Fruit fly (Drosophila melanogaster): Measurements from ENCODE around the gene CG5078.
A peak's percentile ranks its signal among the peaks of the same experiment; 100 is the strongest.

The CG5078 gene

dm6 chr3L:20509121-20509934 is 3.5 kb downstream of the CG5078 start (continued):
- TF ChIP-seq cad (GFP tag; optimal IDR thresholded peaks at IDR 0.05): no peak
- TF ChIP-seq Ets65A (GFP tag): peak; percentile 60
- TF ChIP-seq tll (GFP tag; optimal IDR thresholded peaks at IDR 0.05): no peak
- peak; percentile 74 for TF ChIP-seq CG15601 (tag; optimal IDR thresholded peaks at IDR 0.05)
- TF ChIP-seq CrebB (tag; optimal IDR thresholded peaks at IDR 0.05): no peak
- TF ChIP-seq CG2875 (GFP tag; optimal IDR thresholded peaks at IDR 0.05): peak; percentile 75
- 0 out of 2 replicates have a peak, but pooled peaks have one; percentile 22 for TF ChIP-seq CG4730 (GFP tag; IDR thresholded peaks at IDR 0.05)
- peak; percentile 75 for TF ChIP-seq phol (tag; optimal IDR thresholded peaks at IDR 0.05)
- TF ChIP-seq Dek (tag; optimal IDR thresholded peaks at IDR 0.05): peak; percentile 78
- peak; percentile 65 to 74 for TF ChIP-seq Trl (optimal IDR thresholded peaks at IDR 0.05)
- peak; percentile 66 for TF ChIP-seq Trl (GFP tag; optimal IDR thresholded peaks at IDR 0.05)
- TF ChIP-seq CG12104 (GFP tag; optimal IDR thresholded peaks at IDR 0.05): peak; percentile 77
- TF ChIP-seq zfh1 (GFP tag; IDR thresholded peaks at IDR 0.05): 0 out of 3 replicates have a peak, but pooled peaks have one; percentile 23
- TF ChIP-seq CG17612 (GFP tag; IDR thresholded peaks at IDR 0.05): no peak
- no peak for TF ChIP-seq h (optimal IDR thresholded peaks at IDR 0.05)
- TF ChIP-seq Dip2 (GFP tag; IDR thresholded peaks at IDR 0.05): no peak
- TF ChIP-seq al (GFP tag; IDR thresholded peaks at IDR 0.05): peak; percentile 53
- peak; percentile 47 for TF ChIP-seq en (GFP tag; optimal IDR thresholded peaks at IDR 0.05)
- no peak for TF ChIP-seq fd102C (GFP tag; optimal IDR thresholded peaks at IDR 0.05)
- TF ChIP-seq CG15073 (GFP tag; optimal IDR thresholded peaks at IDR 0.05): no peak
- TF ChIP-seq HmgD (GFP tag; optimal IDR thresholded peaks at IDR 0.05): no peak
- TF ChIP-seq CG14050 (GFP tag; IDR thresholded peaks at IDR 0.05): peak; percentile 26; the same call in 1 of the 3 replicates
- peak; percentile 55 for TF ChIP-seq Usf (GFP tag; optimal IDR thresholded peaks at IDR 0.05)
- TF ChIP-seq MTF-1 (GFP tag; optimal IDR thresholded peaks at IDR 0.05; ENCODE audit: borderline replicate concordance): no peak
- TF ChIP-seq Fer3 (tag; optimal IDR thresholded peaks at IDR 0.05): peak; percentile 71
- TF ChIP-seq CG30403 (GFP tag; optimal IDR thresholded peaks at IDR 0.05): peak; percentile 88
- TF ChIP-seq CG8765 (GFP tag; IDR thresholded peaks at IDR 0.05): no peak
- TF ChIP-seq wek (GFP tag; optimal IDR thresholded peaks at IDR 0.05): no peak
- peak; percentile 19; the same call in 1 of the 2 replicates for TF ChIP-seq NFAT (GFP tag; IDR thresholded peaks at IDR 0.05)
- TF ChIP-seq jigr1 (GFP tag; IDR thresholded peaks at IDR 0.05): no peak
- TF ChIP-seq jumu (GFP tag; optimal IDR thresholded peaks at IDR 0.05): peak; percentile 37
- TF ChIP-seq run (tag; optimal IDR thresholded peaks at IDR 0.05): peak; percentile 27
- no peak for TF ChIP-seq cg (GFP tag; optimal IDR thresholded peaks at IDR 0.05)
- peak; percentile 66 for TF ChIP-seq slbo (GFP tag; IDR thresholded peaks at IDR 0.05)
- no peak for TF ChIP-seq da (GFP tag; optimal IDR thresholded peaks at IDR 0.05)
- TF ChIP-seq gem (tag; optimal IDR thresholded peaks at IDR 0.05): peak; percentile 89
- TF ChIP-seq sim (GFP tag; IDR thresholded peaks at IDR 0.05): no peak
- TF ChIP-seq Rx (GFP tag; IDR thresholded peaks at IDR 0.05): no peak
- peak; percentile 45 for TF ChIP-seq Mes4 (GFP tag; optimal IDR thresholded peaks at IDR 0.05)
- peak; percentile 62 for TF ChIP-seq CG15696 (tag; optimal IDR thresholded peaks at IDR 0.05)
- TF ChIP-seq C15 (GFP tag; IDR thresholded peaks at IDR 0.05): no peak
- TF ChIP-seq CG12942 (GFP tag; optimal IDR thresholded peaks at IDR 0.05): no peak
- peak; percentile 64 for TF ChIP-seq mam (GFP tag; optimal IDR thresholded peaks at IDR 0.05)
- TF ChIP-seq Abd-B (GFP tag; optimal IDR thresholded peaks at IDR 0.05): peak; percentile 64
- TF ChIP-seq CG7357 (GFP tag; IDR thresholded peaks at IDR 0.05): 0 out of 3 replicates have a peak, but pooled peaks have one; percentile 31
- TF ChIP-seq Ssrp (tag; optimal IDR thresholded peaks at IDR 0.05): peak; percentile 71
- peak; percentile 64 for TF ChIP-seq fd96Cb (tag; optimal IDR thresholded peaks at IDR 0.05)
- no peak for TF ChIP-seq sr (GFP tag; IDR thresholded peaks at IDR 0.05)
- 0 out of 2 replicates have a peak, but pooled peaks have one; percentile 13 for TF ChIP-seq CG14441 (GFP tag; IDR thresholded peaks at IDR 0.05)
- TF ChIP-seq Stat92E (GFP tag; optimal IDR thresholded peaks at IDR 0.05): peak in 1 of 3 experiments; percentile 68
